Worm (Caenorhabditis elegans): ENCODE measurements around the gene gly-14.
A peak's percentile ranks its signal among the peaks of the same experiment; 100 is the strongest.

Gene gly-14

ce11 chrIII:3460061-3460460 lies 33.0 kb downstream of the gly-14 start, which contains the start of gene C34C12.8 (continued):
- TF ChIP-seq ztf-4 (tag; optimal IDR thresholded peaks at IDR 0.05): peak; percentile 94
- TF ChIP-seq ceh-82 (tag; optimal IDR thresholded peaks at IDR 0.05): peak; percentile 71
- no peak for TF ChIP-seq nhr-11 (tag; optimal IDR thresholded peaks at IDR 0.05)
- TF ChIP-seq egl-27 (tag; optimal IDR thresholded peaks at IDR 0.05): peak; percentile 93
- TF ChIP-seq lin-13 (GFP tag; optimal IDR thresholded peaks at IDR 0.05): peak; percentile 94
- peak; percentile 81 for TF ChIP-seq zag-1 (tag; optimal IDR thresholded peaks at IDR 0.05)
- peak; percentile 58 for TF ChIP-seq unc-62 (GFP tag; optimal IDR thresholded peaks at IDR 0.05)
- peak; percentile 97 for TF ChIP-seq unc-55 (GFP tag; optimal IDR thresholded peaks at IDR 0.05)
- peak; percentile 85 for TF ChIP-seq nhr-77 (tag; optimal IDR thresholded peaks at IDR 0.05)
- no peak for TF ChIP-seq mbf-1 (tag; optimal IDR thresholded peaks at IDR 0.05)
- peak; percentile 41 for TF ChIP-seq elt-1 (tag; optimal IDR thresholded peaks at IDR 0.05)
- TF ChIP-seq nhr-25 (tag; optimal IDR thresholded peaks at IDR 0.05): peak; percentile 97
- no peak for TF ChIP-seq skn-1 (tag; optimal IDR thresholded peaks at IDR 0.05)
- TF ChIP-seq sma-9 (GFP tag; optimal IDR thresholded peaks at IDR 0.05): peak; percentile 97
- TF ChIP-seq sma-9 (tag; optimal IDR thresholded peaks at IDR 0.05): no peak
- no peak for TF ChIP-seq nhr-12 (tag; optimal IDR thresholded peaks at IDR 0.05)
- TF ChIP-seq R02D3.7 (tag; optimal IDR thresholded peaks at IDR 0.05): peak; percentile 77
- TF ChIP-seq ama-1 (optimal IDR thresholded peaks at IDR 0.05): peak; percentile 79
- TF ChIP-seq snpc-4 (tag; optimal IDR thresholded peaks at IDR 0.05): peak; percentile 71
- TF ChIP-seq dmd-4 (tag; optimal IDR thresholded peaks at IDR 0.05): peak; percentile 35
- peak; percentile 96 for TF ChIP-seq mab-5 (tag; optimal IDR thresholded peaks at IDR 0.05)
- peak; percentile 48 for TF ChIP-seq aly-2 (tag; optimal IDR thresholded peaks at IDR 0.05)
- TF ChIP-seq nhr-6 (tag; optimal IDR thresholded peaks at IDR 0.05): peak; percentile 86
- peak; percentile 97 for TF ChIP-seq lsy-2 (tag; optimal IDR thresholded peaks at IDR 0.05)
- TF ChIP-seq ceh-16 (tag; optimal IDR thresholded peaks at IDR 0.05): peak; percentile 79
- peak; percentile 98 for TF ChIP-seq gmeb-1 (tag; optimal IDR thresholded peaks at IDR 0.05)
- TF ChIP-seq lin-11 (tag; optimal IDR thresholded peaks at IDR 0.05): peak; percentile 93

DNA sequence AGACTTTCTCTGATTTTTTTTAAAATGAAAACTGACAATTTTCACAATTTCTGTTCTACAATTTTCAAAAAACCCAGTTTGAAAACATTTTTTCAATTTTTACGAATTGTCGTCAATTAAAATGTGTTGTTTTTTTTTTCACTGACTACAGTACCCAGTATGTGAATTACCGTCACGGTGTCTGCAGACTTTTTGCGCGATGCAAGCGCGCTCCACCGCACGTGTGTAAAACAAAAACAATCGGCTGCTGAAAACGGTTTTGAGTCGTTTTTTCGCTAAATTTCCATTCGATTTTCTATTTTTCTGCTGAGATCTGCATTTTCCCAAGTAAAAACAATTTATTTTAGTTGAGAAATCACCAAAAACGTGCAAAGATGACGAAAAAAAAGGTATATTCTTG lies 36.8 kb downstream of the gly-14 start:
- TF ChIP-seq alr-1 (tag; optimal IDR thresholded peaks at IDR 0.05): no peak
- peak; percentile 96 for TF ChIP-seq Y55F3AM.14 (GFP tag; optimal IDR thresholded peaks at IDR 0.05)
- TF ChIP-seq nhr-6 (tag; optimal IDR thresholded peaks at IDR 0.05): peak; percentile 96
- TF ChIP-seq ZK546.5 (tag; optimal IDR thresholded peaks at IDR 0.05): peak; percentile 83
- TF ChIP-seq skn-1 (tag; optimal IDR thresholded peaks at IDR 0.05): peak; percentile 71
- peak; percentile 94 for TF ChIP-seq F13H6.1 (tag; optimal IDR thresholded peaks at IDR 0.05)
- peak; percentile 56 for TF ChIP-seq mbf-1 (tag; optimal IDR thresholded peaks at IDR 0.05)
- TF ChIP-seq mdl-1 (tag; optimal IDR thresholded peaks at IDR 0.05): peak; percentile 41 to 88
- TF ChIP-seq unc-55 (GFP tag; optimal IDR thresholded peaks at IDR 0.05): peak; percentile 99
- TF ChIP-seq mab-5 (tag; optimal IDR thresholded peaks at IDR 0.05): peak; percentile 93
- TF ChIP-seq lin-13 (GFP tag; optimal IDR thresholded peaks at IDR 0.05): peak; percentile 99
- peak; percentile 93 for TF ChIP-seq lin-11 (tag; optimal IDR thresholded peaks at IDR 0.05)
- TF ChIP-seq dmd-4 (tag; optimal IDR thresholded peaks at IDR 0.05): peak; percentile 53
- peak; percentile 97 for TF ChIP-seq sma-9 (GFP tag; optimal IDR thresholded peaks at IDR 0.05)
- no peak for TF ChIP-seq sma-9 (tag; optimal IDR thresholded peaks at IDR 0.05)
- TF ChIP-seq nhr-21 (tag; optimal IDR thresholded peaks at IDR 0.05): peak; percentile 99
- no peak for TF ChIP-seq elt-3 (tag; optimal IDR thresholded peaks at IDR 0.05)
- no peak for TF ChIP-seq ztf-11 (tag; optimal IDR thresholded peaks at IDR 0.05)
- peak; percentile 96 for TF ChIP-seq fos-1 (tag; optimal IDR thresholded peaks at IDR 0.05)
- TF ChIP-seq ztf-4 (tag; optimal IDR thresholded peaks at IDR 0.05): peak; percentile 96
- TF ChIP-seq gmeb-1 (tag; optimal IDR thresholded peaks at IDR 0.05): peak; percentile 97
- TF ChIP-seq nhr-77 (tag; optimal IDR thresholded peaks at IDR 0.05): peak; percentile 91
- peak; percentile 99 to 100 for TF ChIP-seq lsy-2 (tag; optimal IDR thresholded peaks at IDR 0.05)
- TF ChIP-seq sma-3 (GFP tag; optimal IDR thresholded peaks at IDR 0.05): peak; percentile 100
- TF ChIP-seq C34F6.9 (tag; optimal IDR thresholded peaks at IDR 0.05): peak; percentile 98
- TF ChIP-seq blmp-1 (tag; optimal IDR thresholded peaks at IDR 0.05; ENCODE audit: insufficient read depth): peak; percentile 89
- peak; percentile 59 for TF ChIP-seq nhr-12 (tag; optimal IDR thresholded peaks at IDR 0.05)
- peak; percentile 94 for TF ChIP-seq nhr-129 (tag; optimal IDR thresholded peaks at IDR 0.05)
- no peak for TF ChIP-seq nhr-11 (tag; optimal IDR thresholded peaks at IDR 0.05)
- no peak for TF ChIP-seq peb-1 (tag; optimal IDR thresholded peaks at IDR 0.05)
- no peak for TF ChIP-seq unc-62 (GFP tag; optimal IDR thresholded peaks at IDR 0.05)
- peak; percentile 98 for TF ChIP-seq sem-4 (tag; optimal IDR thresholded peaks at IDR 0.05)
- TF ChIP-seq crh-2 (tag; optimal IDR thresholded peaks at IDR 0.05): peak; percentile 99
- TF ChIP-seq lin-39 (tag; optimal IDR thresholded peaks at IDR 0.05): no peak
- peak; percentile 90 for TF ChIP-seq snpc-4 (tag; optimal IDR thresholded peaks at IDR 0.05)
- peak; percentile 91 for TF ChIP-seq ceh-82 (tag; optimal IDR thresholded peaks at IDR 0.05)
- no peak for TF ChIP-seq nhr-23 (tag; optimal IDR thresholded peaks at IDR 0.05)
- TF ChIP-seq nhr-10 (tag; optimal IDR thresholded peaks at IDR 0.05): peak; percentile 82
- no peak for TF ChIP-seq ztf-1 (GFP tag; conservative IDR thresholded peaks at IDR 0.05)
- TF ChIP-seq R02D3.7 (tag; optimal IDR thresholded peaks at IDR 0.05): peak; percentile 84
- TF ChIP-seq elt-1 (tag; optimal IDR thresholded peaks at IDR 0.05): no peak
- TF ChIP-seq ama-1 (optimal IDR thresholded peaks at IDR 0.05): no peak
- TF ChIP-seq aly-2 (tag; optimal IDR thresholded peaks at IDR 0.05): no peak
- no peak for TF ChIP-seq unc-39 (tag; optimal IDR thresholded peaks at IDR 0.05)
- peak; percentile 93 for TF ChIP-seq zag-1 (tag; optimal IDR thresholded peaks at IDR 0.05)
- TF ChIP-seq ceh-16 (tag; optimal IDR thresholded peaks at IDR 0.05): peak; percentile 88
- peak; percentile 96 for TF ChIP-seq egl-27 (tag; optimal IDR thresholded peaks at IDR 0.05)
- peak; percentile 99 for TF ChIP-seq nhr-25 (tag; optimal IDR thresholded peaks at IDR 0.05)
